Fruit fly (Drosophila melanogaster): ENCODE data around the gene CG15432.

dm6 chr2L:4416903-4417302 is 25.2 kb upstream of the CG15432 start:
- peak; percentile 5 for TF ChIP-seq Pif1B (GFP tag; optimal IDR thresholded peaks at IDR 0.05)
- TF ChIP-seq CG8159 (tag; optimal IDR thresholded peaks at IDR 0.05): peak; percentile 74
- TF ChIP-seq Snoo (tag; optimal IDR thresholded peaks at IDR 0.05): no peak
